Worm (Caenorhabditis elegans) whole organism, L4/young adult: ENCODE measurements around the gene F46C8.1.

Experiments
- W03F9.2 ChIP-seq: fragments of 150-350 bp; optimal IDR thresholded peaks from 2 replicates; lab custom pipeline; 2014; ENCODE audit warnings: missing biosample characterization, missing genetic modification characterization
- dao-5 ChIP-seq: sonication (generic microtip); optimal IDR thresholded peaks from 2 replicates; lab custom pipeline; 2016; ENCODE audit warnings: missing genotype, missing genetic modification characterization, moderate library complexity, missing compliant biosample characterization
- him-1 ChIP-seq: sonication (generic microtip); optimal IDR thresholded peaks from 2 replicates; lab custom pipeline; 2016; ENCODE audit warnings: missing genotype, missing genetic modification reagents, missing genetic modification characterization, missing compliant biosample characterization

DNA sequence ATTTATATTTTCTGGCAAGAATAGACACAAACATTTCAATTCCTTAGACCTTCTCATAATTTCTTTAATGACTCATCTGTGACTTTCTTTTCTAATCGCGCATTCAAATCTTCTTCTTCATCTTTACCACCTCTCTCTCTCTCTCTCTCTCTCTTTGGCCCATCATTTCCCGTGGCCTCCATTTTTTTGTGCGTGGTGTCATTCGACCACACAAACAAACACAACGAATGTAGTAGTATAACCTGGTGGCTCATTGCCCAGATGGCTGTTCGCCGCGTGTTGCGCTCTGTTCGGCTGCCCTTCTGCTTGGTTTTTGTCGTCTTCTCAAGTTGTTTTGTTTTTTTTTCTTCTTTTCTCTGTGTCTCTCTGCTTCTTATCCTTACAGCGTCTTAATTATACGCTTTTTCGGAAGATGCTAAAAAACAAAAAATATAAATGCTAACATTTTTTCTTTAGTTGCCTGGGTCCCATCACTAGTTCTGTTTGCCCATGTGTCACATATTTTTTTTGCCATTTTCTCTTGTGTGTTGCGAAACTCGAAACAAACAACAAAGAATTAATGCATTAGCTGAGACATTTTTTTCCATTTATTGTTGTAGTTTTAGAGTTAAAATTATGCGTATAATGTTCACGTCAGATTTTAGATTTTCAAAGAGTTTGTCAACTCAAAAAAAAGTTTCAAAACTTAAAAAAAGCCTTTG lies 29.4 kb downstream of the F46C8.1 start:
- TF ChIP-seq dao-5 (tag; lab: Kevin White, UChicago) (no peak), him-1 (tag; lab: Kevin White, UChicago) (no peak), W03F9.2 (tag; lab: Kevin White, UChicago) (no peak)
